Fruit fly (Drosophila melanogaster) whole organism, embryonic: ENCODE data around the gene dpy.

Source experiments
- BEAF-32 ChIP-seq: fragments of 200-800 bp; sonication (Bioruptor generic); optimal IDR thresholded peaks from 3 replicates; lab custom pipeline; 2017; ENCODE audit warnings: missing biosample characterization, missing genetic modification characterization, mild to moderate bottlenecking, moderate library complexity, missing genetic modification reagents
- CG10462 ChIP-seq: fragments of 200-800 bp; sonication (Bioruptor generic); optimal IDR thresholded peaks from 2 replicates; lab custom pipeline; 2016; ENCODE audit warnings: missing biosample characterization, missing genetic modification characterization
- CG10543 ChIP-seq: fragments of 200-800 bp; sonication (Bioruptor generic); optimal IDR thresholded peaks from 3 replicates; lab custom pipeline; 2017; ENCODE audit warnings: missing biosample characterization, mild to moderate bottlenecking, missing genetic modification characterization, moderate library complexity
- CG10654 ChIP-seq: fragments of 200-800 bp; sonication (Bioruptor generic); optimal IDR thresholded peaks from 2 replicates; lab custom pipeline; 2016; ENCODE audit warnings: missing biosample characterization, missing genetic modification characterization
- CG11085 ChIP-seq: fragments of 200-800 bp; sonication (Bioruptor generic); IDR thresholded peaks from 2 replicates; pipeline ENCODE4 v1.3.6; 2022; ENCODE audit warnings: missing biosample characterization, missing genetic modification characterization
- CG11456 ChIP-seq: fragments of 200-800 bp; sonication (Bioruptor generic); IDR thresholded peaks from 3 replicates; pipeline ENCODE4 v1.3.6; 2022; ENCODE audit warnings: missing biosample characterization, missing genetic modification characterization
- CG11696 ChIP-seq: fragments of 200-800 bp; sonication (Bioruptor generic); IDR thresholded peaks from 2 replicates; pipeline ENCODE4 v1.3.6; 2022; ENCODE audit warnings: missing biosample characterization, missing genetic modification characterization
- CG12236 ChIP-seq: fragments of 200-800 bp; sonication (Bioruptor generic); optimal IDR thresholded peaks from 2 replicates; lab custom pipeline; 2016; ENCODE audit warnings: missing biosample characterization, missing genetic modification characterization
- CG13123 ChIP-seq: fragments of 200-800 bp; sonication (Bioruptor generic); optimal IDR thresholded peaks from 2 replicates; lab custom pipeline; 2016; ENCODE audit warnings: missing biosample characterization, missing genetic modification characterization
- CG13287 ChIP-seq: fragments of 200-800 bp; sonication (Bioruptor generic); IDR thresholded peaks from 2 replicates; pipeline ENCODE4 v1.3.6; 2022; ENCODE audit warnings: missing biosample characterization, missing genetic modification characterization; ENCODE audit not compliant: partially characterized antibody
- CG14050 ChIP-seq: fragments of 200-800 bp; sonication (Bioruptor generic); IDR thresholded peaks from 3 replicates; pipeline ENCODE4 v1.3.6; 2022; ENCODE audit warnings: missing biosample characterization, missing genetic modification characterization
- CG16779 ChIP-seq: fragments of 200-800 bp; sonication (Bioruptor generic); IDR thresholded peaks from 2 replicates; pipeline ENCODE4 v1.3.6; 2022; ENCODE audit warnings: missing biosample characterization, missing genetic modification characterization
- CG16863 ChIP-seq: fragments of 200-800 bp; sonication (Bioruptor generic); optimal IDR thresholded peaks from 3 replicates; lab custom pipeline; 2016; ENCODE audit warnings: missing biosample characterization, missing genetic modification characterization
- CG17385 ChIP-seq: fragments of 200-800 bp; sonication (Bioruptor generic); optimal IDR thresholded peaks from 3 replicates; lab custom pipeline; 2018; ENCODE audit warnings: missing biosample characterization, mild to moderate bottlenecking, missing genetic modification characterization
- CG18011 ChIP-seq: fragments of 200-800 bp; sonication (Bioruptor generic); optimal IDR thresholded peaks from 2 replicates; lab custom pipeline; 2017; ENCODE audit warnings: missing biosample characterization, missing genetic modification characterization, mild to moderate bottlenecking, moderate library complexity, missing genotype
- CG3065 ChIP-seq: fragments of 200-800 bp; sonication (Bioruptor generic); optimal IDR thresholded peaks from 2 replicates; lab custom pipeline; 2016; ENCODE audit warnings: missing biosample characterization, missing genetic modification characterization
- CG31365 ChIP-seq: fragments of 200-800 bp; sonication (Bioruptor generic); optimal IDR thresholded peaks from 2 replicates; lab custom pipeline; 2018; ENCODE audit warnings: missing biosample characterization, mild to moderate bottlenecking, missing genetic modification characterization
- CG4854 ChIP-seq: fragments of 200-800 bp; sonication (Bioruptor generic); optimal IDR thresholded peaks from 2 replicates; lab custom pipeline; 2016; ENCODE audit warnings: missing biosample characterization, missing genetic modification characterization, inconsistent platforms
- CG7963 ChIP-seq: fragments of 200-800 bp; sonication (Bioruptor generic); IDR thresholded peaks from 3 replicates; pipeline ENCODE4 v1.3.6; 2022; ENCODE audit warnings: missing biosample characterization, missing genetic modification characterization; ENCODE audit not compliant: partially characterized antibody
- CG8765 ChIP-seq: fragments of 200-800 bp; sonication (Bioruptor generic); IDR thresholded peaks from 2 replicates; pipeline ENCODE4 v1.3.6; 2022; ENCODE audit warnings: missing biosample characterization, missing genetic modification characterization
- CG9215 ChIP-seq: fragments of 200-800 bp; sonication (Bioruptor generic); IDR thresholded peaks from 2 replicates; pipeline ENCODE4 v1.3.6; 2022; ENCODE audit warnings: missing biosample characterization, missing genetic modification characterization
- CG9609 ChIP-seq: fragments of 200-800 bp; sonication (Bioruptor generic); optimal IDR thresholded peaks from 3 replicates; lab custom pipeline; 2016; ENCODE audit warnings: missing biosample characterization, missing genetic modification characterization
- CG9727 ChIP-seq: fragments of 200-800 bp; sonication (Bioruptor generic); optimal IDR thresholded peaks from 3 replicates; lab custom pipeline; 2017; ENCODE audit warnings: missing biosample characterization, mild to moderate bottlenecking, missing genetic modification characterization
- Dek ChIP-seq: fragments of 200-800 bp; sonication (Bioruptor generic); optimal IDR thresholded peaks from 3 replicates; lab custom pipeline; 2019; ENCODE audit warnings: missing biosample characterization, mild to moderate bottlenecking, missing genetic modification characterization, moderate library complexity
- Drgx ChIP-seq: fragments of 200-800 bp; sonication (Bioruptor generic); IDR thresholded peaks from 2 replicates; pipeline ENCODE4 v1.3.6; 2022; ENCODE audit warnings: missing biosample characterization, missing genetic modification characterization
- Gug ChIP-seq: fragments of 200-800 bp; sonication (Bioruptor generic); IDR thresholded peaks from 4 replicates; pipeline ENCODE4 v1.3.6; 2022; ENCODE audit warnings: missing biosample characterization, missing genetic modification characterization
- HmgZ ChIP-seq: fragments of 200-800 bp; sonication (Bioruptor generic); optimal IDR thresholded peaks from 2 replicates; lab custom pipeline; 2018; ENCODE audit warnings: missing biosample characterization, mild to moderate bottlenecking, missing genetic modification characterization
- Hr3 ChIP-seq: fragments of 200-800 bp; sonication (Bioruptor generic); optimal IDR thresholded peaks from 3 replicates; lab custom pipeline; 2016; ENCODE audit warnings: missing biosample characterization, missing genetic modification characterization
- Lhr ChIP-seq: fragments of 200-800 bp; sonication (Bioruptor generic); optimal IDR thresholded peaks from 3 replicates; lab custom pipeline; 2017; ENCODE audit warnings: mild to moderate bottlenecking, missing biosample characterization, missing genetic modification reagents, missing genetic modification characterization
- TFAM ChIP-seq: fragments of 200-800 bp; sonication (Bioruptor generic); optimal IDR thresholded peaks from 2 replicates; lab custom pipeline; 2017; ENCODE audit warnings: missing biosample characterization, missing genetic modification characterization, inconsistent platforms
- amos ChIP-seq: fragments of 200-800 bp; sonication (Bioruptor generic); IDR thresholded peaks from 2 replicates; pipeline ENCODE4 v1.3.6; 2022; ENCODE audit warnings: missing biosample characterization, missing genetic modification characterization; ENCODE audit not compliant: partially characterized antibody
- ap ChIP-seq: fragments of 200-800 bp; sonication (Bioruptor generic); IDR thresholded peaks from 2 replicates; pipeline ENCODE4 v1.3.6; 2022; ENCODE audit warnings: missing biosample characterization, missing genetic modification characterization
- cato ChIP-seq: fragments of 200-800 bp; sonication (Bioruptor generic); optimal IDR thresholded peaks from 2 replicates; lab custom pipeline; 2016; ENCODE audit warnings: missing biosample characterization, missing genetic modification characterization, borderline replicate concordance
- chm ChIP-seq: fragments of 200-800 bp; sonication (Bioruptor generic); IDR thresholded peaks from 2 replicates; pipeline ENCODE4 v1.3.6; 2022; ENCODE audit warnings: missing biosample characterization, missing genetic modification characterization
- ewg ChIP-seq: fragments of 200-800 bp; sonication (Bioruptor generic); optimal IDR thresholded peaks from 3 replicates; lab custom pipeline; 2017; ENCODE audit warnings: mild to moderate bottlenecking, missing biosample characterization, missing genetic modification reagents, missing genetic modification characterization
- gem ChIP-seq: fragments of 200-800 bp; sonication (Bioruptor generic); optimal IDR thresholded peaks from 2 replicates; lab custom pipeline; 2019; ENCODE audit warnings: missing biosample characterization, mild to moderate bottlenecking, missing genetic modification characterization, moderate library complexity
- hkb ChIP-seq, 2 experiments: fragments of 200-800 bp in 1 of 2; fragments of >200 bp in 1 of 2; sonication (Bioruptor generic) in 1 of 2; IDR thresholded peaks in 1 of 2; optimal IDR thresholded peaks in 1 of 2; 2 replicates each; pipeline versions ENCODE4 v1.3.6 to Lab custom; 2017 to 2022; ENCODE audit warnings: missing biosample characterization in 1 of 2, missing genetic modification characterization in 1 of 2
- lab ChIP-seq: fragments of 200-800 bp; sonication (Bioruptor generic); optimal IDR thresholded peaks from 3 replicates; lab custom pipeline; 2017; ENCODE audit warnings: missing biosample characterization, missing genetic modification characterization, mild to moderate bottlenecking, moderate library complexity, missing genetic modification reagents
- oc ChIP-seq: fragments of 200-800 bp; sonication (Bioruptor generic); optimal IDR thresholded peaks from 2 replicates; lab custom pipeline; 2018; ENCODE audit warnings: missing biosample characterization, mild to moderate bottlenecking, missing genetic modification characterization, moderate library complexity
- odd ChIP-seq: fragments of 200-800 bp; sonication (Bioruptor generic); optimal IDR thresholded peaks from 2 replicates; lab custom pipeline; 2017; ENCODE audit warnings: missing biosample characterization, mild to moderate bottlenecking, missing genetic modification characterization
- p53 ChIP-seq: fragments of 200-800 bp; sonication (Bioruptor generic); optimal IDR thresholded peaks from 2 replicates; lab custom pipeline; 2016; ENCODE audit warnings: missing biosample characterization, missing genetic modification characterization
- pfk ChIP-seq: fragments of 200-800 bp; sonication (Bioruptor generic); optimal IDR thresholded peaks from 2 replicates; lab custom pipeline; 2018; ENCODE audit warnings: missing biosample characterization, mild to moderate bottlenecking, missing genetic modification characterization, moderate library complexity
- psq ChIP-seq: fragments of 200-800 bp; sonication (Bioruptor generic); optimal IDR thresholded peaks from 2 replicates; lab custom pipeline; 2017; ENCODE audit warnings: missing biosample characterization, missing genetic modification characterization
- pum ChIP-seq: fragments of 200-800 bp; sonication (Bioruptor generic); optimal IDR thresholded peaks from 2 replicates; lab custom pipeline; 2016; ENCODE audit warnings: missing biosample characterization, missing genetic modification characterization
- sens ChIP-seq: fragments of 200-800 bp; sonication (Bioruptor generic); peaks from one replicate; lab custom pipeline; 2016; ENCODE audit warnings: missing biosample characterization, missing genetic modification characterization
- slou ChIP-seq: fragments of 200-800 bp; sonication (Bioruptor generic); optimal IDR thresholded peaks from 3 replicates; lab custom pipeline; 2016; ENCODE audit warnings: missing biosample characterization, missing genetic modification characterization
- tup ChIP-seq: fragments of 200-800 bp; sonication (Bioruptor generic); optimal IDR thresholded peaks from 2 replicates; lab custom pipeline; 2016; ENCODE audit warnings: missing biosample characterization, mild to moderate bottlenecking, missing genetic modification characterization, moderate library complexity
- unpg ChIP-seq: fragments of 200-800 bp; sonication (Bioruptor generic); optimal IDR thresholded peaks from 3 replicates; lab custom pipeline; 2018; ENCODE audit warnings: missing biosample characterization, mild to moderate bottlenecking, missing genetic modification characterization, moderate library complexity
- wdn ChIP-seq: fragments of 200-800 bp; sonication (Bioruptor generic); IDR thresholded peaks from 2 replicates; pipeline ENCODE4 v1.3.6; 2022; ENCODE audit warnings: missing biosample characterization, missing genetic modification characterization
- wek ChIP-seq: fragments of 200-800 bp; sonication (Bioruptor generic); optimal IDR thresholded peaks from 3 replicates; lab custom pipeline; 2018; ENCODE audit warnings: missing biosample characterization, mild to moderate bottlenecking, missing genetic modification characterization, moderate library complexity

The dpy gene

DNA sequence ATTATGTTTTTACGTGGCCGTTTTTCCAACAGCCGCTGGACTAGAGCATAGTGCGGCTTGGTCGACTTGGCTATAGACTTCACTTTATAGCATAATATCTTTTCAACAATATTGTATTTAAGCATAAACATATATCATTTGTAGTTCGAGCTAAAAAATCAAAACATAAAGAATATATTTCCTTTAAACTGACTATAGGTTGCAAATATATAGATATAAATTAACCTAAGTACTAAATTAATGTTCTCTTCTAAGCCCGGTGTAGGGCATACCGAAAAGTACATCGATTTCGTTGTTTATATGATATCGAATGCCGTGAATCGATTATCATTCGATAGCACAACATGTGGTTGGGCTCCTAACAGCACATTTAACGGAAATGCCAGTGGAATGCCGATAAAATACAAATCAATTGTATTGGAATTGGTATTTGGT is 165.5 kb downstream of the dpy start, which contains the start of gene MFS18 (continued):
- TF ChIP-seq CG11085 (peak; percentile 98), CG11456 (GFP tag; lab: Robert Waterston, UW) (peak; percentile 98), CG4854 (GFP tag; lab: Kevin White, UChicago) (peak; percentile 89), CG11696 (GFP tag; lab: Robert Waterston, UW) (peak; percentile 97), tup (GFP tag; lab: Kevin White, UChicago) (peak; percentile 89), Lhr (GFP tag; lab: Kevin White, UChicago) (peak; percentile 89), chm (GFP tag; lab: Robert Waterston, UW) (peak; percentile 97), HmgZ (tag; lab: Kevin White, UChicago) (peak; percentile 96), CG3065 (GFP tag; lab: Kevin White, UChicago) (peak; percentile 91), CG7963 (GFP tag; lab: Robert Waterston, UW) (peak; percentile 89), pum (GFP tag; lab: Kevin White, UChicago) (peak; percentile 80), p53 (peak; percentile 15), Dek (tag; lab: Kevin White, UChicago) (peak; percentile 92), CG18011 (peak; percentile 85), TFAM (GFP tag; lab: Kevin White, UChicago) (peak; percentile 94), CG13123 (GFP tag; lab: Kevin White, UChicago) (peak; percentile 93), CG17385 (GFP tag; lab: Kevin White, UChicago) (peak; percentile 92), CG14050 (GFP tag; lab: Robert Waterston, UW) (peak; percentile 98), Hr3 (GFP tag; lab: Kevin White, UChicago) (peak; percentile 98), wdn (peak; percentile 98), amos (GFP tag; lab: Robert Waterston, UW) (peak; percentile 77; the same call in 1 of the 2 replicates), CG31365 (tag; lab: Kevin White, UChicago) (peak; percentile 89), odd (GFP tag; lab: Kevin White, UChicago) (peak; percentile 85), CG9215 (GFP tag; lab: Robert Waterston, UW) (peak; percentile 97), ap (GFP tag; lab: Robert Waterston, UW) (peak; percentile 98), Drgx (peak; percentile 99), CG16863 (GFP tag; lab: Kevin White, UChicago) (peak; percentile 82), CG9727 (GFP tag; lab: Kevin White, UChicago) (peak; percentile 99), lab (GFP tag; lab: Kevin White, UChicago) (peak; percentile 99), ewg (GFP tag; lab: Kevin White, UChicago) (peak; percentile 88), Gug (GFP tag; lab: Robert Waterston, UW) (peak; percentile 99), gem (tag; lab: Kevin White, UChicago) (peak; percentile 98), CG9609 (peak; percentile 69), unpg (peak; percentile 96), CG8765 (GFP tag; lab: Robert Waterston, UW) (peak; percentile 97), sens (peak; percentile 97), CG12236 (GFP tag; lab: Kevin White, UChicago) (peak; percentile 31), CG16779 (GFP tag; lab: Robert Waterston, UW) (peak; percentile 98), CG10462 (GFP tag; lab: Kevin White, UChicago) (peak; percentile 94), BEAF-32 (GFP tag; lab: Kevin White, UChicago) (peak; percentile 49), cato (peak; percentile 91), CG13287 (GFP tag; lab: Robert Waterston, UW) (peak; percentile 67), pfk (peak; percentile 38), slou (GFP tag; lab: Kevin White, UChicago) (peak; percentile 98), hkb (optimal IDR thresholded peaks at IDR 0.05; lab: Kevin White, UChicago) (peak; percentile 67), hkb (GFP tag; IDR thresholded peaks at IDR 0.05; lab: Robert Waterston, UW) (peak; percentile 100), CG10654 (GFP tag; lab: Kevin White, UChicago) (peak; percentile 99), wek (GFP tag; lab: Kevin White, UChicago) (peak; percentile 80), psq (GFP tag; lab: Kevin White, UChicago) (peak; percentile 91), oc (tag; lab: Kevin White, UChicago) (peak; percentile 95), CG10543 (peak; percentile 81)
